Worm (Caenorhabditis elegans) whole organism, mixed stage, embryonic: ENCODE results near the gene ugt-34.

Experiments used
- M03D4.4 ChIP-seq: sonication (generic microtip); optimal IDR thresholded peaks from 2 replicates; lab custom pipeline; 2017; ENCODE audit warnings: mild to moderate bottlenecking, missing genetic modification characterization, missing compliant biosample characterization
- ceh-39 ChIP-seq: fragments of 150-350 bp; optimal IDR thresholded peaks from 2 replicates; lab custom pipeline; 2014; ENCODE audit warnings: missing biosample characterization, missing genetic modification characterization
- ceh-83 ChIP-seq: fragments of 200-800 bp; sonication (Bioruptor generic); optimal IDR thresholded peaks from 2 replicates; lab custom pipeline; 2018; ENCODE audit warnings: mild to moderate bottlenecking, missing genetic modification characterization, missing compliant biosample characterization
- ces-1 ChIP-seq: fragments of 150-350 bp; optimal IDR thresholded peaks from 2 replicates; lab custom pipeline; 2014; ENCODE audit warnings: missing biosample characterization, missing genetic modification reagents, missing genetic modification characterization
- cnd-1 ChIP-seq: fragments of 200-800 bp; sonication (Bioruptor generic); optimal IDR thresholded peaks from 2 replicates; lab custom pipeline; 2018; ENCODE audit warnings: mild to moderate bottlenecking, missing genetic modification characterization, missing compliant biosample characterization
- drap-1 ChIP-seq: fragments of 200-800 bp; sonication (Bioruptor generic); optimal IDR thresholded peaks from 3 replicates; lab custom pipeline; 2018; ENCODE audit warnings: mild to moderate bottlenecking, missing genetic modification characterization, missing compliant biosample characterization
- flh-1 ChIP-seq: fragments of 200-800 bp; sonication (Bioruptor generic); optimal IDR thresholded peaks from 2 replicates; lab custom pipeline; 2018; ENCODE audit warnings: mild to moderate bottlenecking, missing genetic modification characterization, moderate library complexity, missing compliant biosample characterization
- ham-2 ChIP-seq: fragments of 200-800 bp; sonication (Bioruptor generic); optimal IDR thresholded peaks from 2 replicates; lab custom pipeline; 2018; ENCODE audit warnings: mild to moderate bottlenecking, missing genetic modification characterization, missing compliant biosample characterization
- hlh-1 ChIP-seq: fragments of 150-350 bp; optimal IDR thresholded peaks from 2 replicates; lab custom pipeline; 2014; ENCODE audit warnings: missing biosample characterization, missing genetic modification reagents, missing genetic modification characterization
- lin-13 ChIP-seq: fragments of 150-350 bp; optimal IDR thresholded peaks from 2 replicates; lab custom pipeline; 2014; ENCODE audit warnings: missing biosample characterization, missing genetic modification characterization
- lsy-2 ChIP-seq: fragments of 150-350 bp; optimal IDR thresholded peaks from 2 replicates; lab custom pipeline; 2014; ENCODE audit warnings: missing biosample characterization, missing genetic modification characterization
- mab-5 ChIP-seq: fragments of 150-350 bp; optimal IDR thresholded peaks from 2 replicates; lab custom pipeline; 2014; ENCODE audit warnings: missing biosample characterization, missing genetic modification characterization
- mep-1 ChIP-seq: fragments of 150-350 bp; optimal IDR thresholded peaks from 2 replicates; lab custom pipeline; 2017; ENCODE audit warnings: missing biosample characterization, missing genetic modification reagents, missing genetic modification characterization, inconsistent platforms
- nhr-12 ChIP-seq: fragments of 150-350 bp; optimal IDR thresholded peaks from 2 replicates; lab custom pipeline; 2014; ENCODE audit warnings: missing biosample characterization, missing genetic modification characterization
- nhr-2 ChIP-seq: fragments of 150-350 bp; optimal IDR thresholded peaks from 2 replicates; lab custom pipeline; 2014; ENCODE audit warnings: missing biosample characterization, missing genetic modification characterization
- nhr-237 ChIP-seq: fragments of 150-350 bp; optimal IDR thresholded peaks from 2 replicates; lab custom pipeline; 2014; ENCODE audit warnings: missing biosample characterization, missing genetic modification characterization
- pha-4 ChIP-seq: fragments of 150-350 bp; optimal IDR thresholded peaks from 2 replicates; lab custom pipeline; 2018; ENCODE audit warnings: missing biosample characterization, missing genetic modification reagents, missing genetic modification characterization
- sem-2 ChIP-seq: fragments of 200-800 bp; sonication (Bioruptor generic); optimal IDR thresholded peaks from 2 replicates; lab custom pipeline; 2018; ENCODE audit warnings: mild to moderate bottlenecking, missing genetic modification characterization, missing compliant biosample characterization
- unc-120 ChIP-seq: sonication (generic microtip); optimal IDR thresholded peaks from 2 replicates; lab custom pipeline; 2017; ENCODE audit warnings: missing genetic modification characterization, missing compliant biosample characterization; ENCODE audit not compliant: poor library complexity, severe bottlenecking
- unc-39 ChIP-seq: fragments of 150-350 bp; optimal IDR thresholded peaks from 2 replicates; lab custom pipeline; 2014; ENCODE audit warnings: missing biosample characterization, missing genetic modification characterization
- zip-8 ChIP-seq: fragments of 150-350 bp; optimal IDR thresholded peaks from 2 replicates; lab custom pipeline; 2014; ENCODE audit warnings: missing biosample characterization, missing genetic modification characterization
- ztf-11 ChIP-seq: fragments of 150-350 bp; optimal IDR thresholded peaks from 2 replicates; lab custom pipeline; 2014; ENCODE audit warnings: missing biosample characterization, missing genetic modification characterization

Gene ugt-34

DNA sequence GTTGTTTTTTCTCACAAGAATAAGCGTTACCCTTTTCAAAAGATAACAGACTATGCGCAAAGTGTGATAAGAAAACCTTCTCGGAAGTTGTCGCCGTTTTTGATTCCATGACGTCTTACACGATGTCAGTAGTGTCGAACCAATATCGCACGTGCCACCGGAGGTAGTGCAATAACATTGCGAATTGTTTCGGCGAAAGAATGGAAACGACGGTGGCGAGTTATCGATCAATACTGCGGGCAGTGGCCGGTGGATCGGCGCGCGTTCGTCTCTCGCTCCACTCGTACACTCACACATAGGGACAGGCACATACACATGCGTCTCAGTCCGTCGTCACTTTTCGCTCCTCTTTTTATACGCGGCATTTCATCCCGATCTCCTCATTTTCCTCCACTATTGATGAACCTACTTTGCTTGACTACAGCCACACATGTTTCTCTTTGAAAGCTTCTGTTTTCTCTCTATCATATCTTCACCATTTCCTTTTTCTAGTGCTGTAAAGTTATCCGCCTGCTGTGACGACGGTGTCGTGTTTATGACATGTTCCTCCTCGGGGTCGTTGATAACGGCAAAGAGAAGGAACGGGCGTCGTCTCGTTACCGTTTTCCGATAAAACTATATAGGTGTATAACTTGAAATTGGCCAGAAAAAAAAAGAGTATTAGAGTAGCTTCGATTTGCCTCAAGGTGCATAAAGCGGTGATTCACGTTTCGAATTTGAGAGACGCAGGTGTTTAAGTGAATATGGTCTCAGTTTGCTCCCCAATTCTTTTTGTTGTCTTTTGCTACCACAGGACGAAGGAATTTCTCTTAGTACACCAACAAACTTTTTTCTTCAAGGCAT, 24.6 kb upstream of the ugt-34 start:
- peak; percentile 67 for TF ChIP-seq unc-120 (tag; lab: Kevin White, UChicago)
- no peak for TF ChIP-seq mab-5
- TF ChIP-seq ceh-83 (GFP tag; lab: Kevin White, UChicago): peak; percentile 65
- no peak for TF ChIP-seq sem-2
- TF ChIP-seq ces-1 (GFP tag; lab: Kevin White, UChicago): no peak
- TF ChIP-seq cnd-1 (tag; lab: Kevin White, UChicago): no peak
- no peak for TF ChIP-seq ceh-39 (tag; lab: Kevin White, UChicago)

ce11 chrV:10679990-10680602, 23.3 kb upstream of the ugt-34 start:
- peak; percentile 68 for TF ChIP-seq ces-1 (GFP tag; lab: Kevin White, UChicago)
- TF ChIP-seq lin-13 (tag; lab: Kevin White, UChicago): no peak
- peak; percentile 83 for TF ChIP-seq lsy-2 (tag; lab: Kevin White, UChicago)
- TF ChIP-seq, all 35 proteins: peak for 2

ce11 chrV:10679080-10679479, 22.3 kb upstream of the ugt-34 start:
- peak; percentile 23 for TF ChIP-seq ham-2
- no peak for TF ChIP-seq nhr-237 (tag; lab: Kevin White, UChicago)
- TF ChIP-seq, all 35 proteins: peak for 1

DNA sequence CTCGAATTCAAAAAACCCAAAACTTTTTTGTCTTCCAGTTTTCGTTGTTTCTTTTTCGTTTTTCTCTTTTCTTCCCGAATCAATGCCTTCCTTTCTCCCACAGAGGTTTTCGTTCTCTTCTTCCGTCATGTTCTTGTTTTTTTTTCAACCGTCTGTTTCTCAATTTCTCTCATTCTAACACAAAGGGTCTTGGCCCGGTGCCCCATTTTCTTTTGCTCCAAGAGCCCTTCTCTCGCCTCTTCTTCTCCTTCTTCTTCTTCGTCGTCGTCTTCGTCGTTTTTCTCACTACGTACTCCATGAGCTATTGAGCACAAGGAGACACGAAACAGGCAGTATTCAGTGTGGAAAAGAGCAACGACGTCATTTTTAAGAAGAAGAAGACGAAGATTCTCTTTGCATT, 20.7 kb upstream of the ugt-34 start:
- TF ChIP-seq ces-1 (GFP tag; lab: Kevin White, UChicago) (peak; percentile 8), ceh-39 (tag; lab: Kevin White, UChicago) (no peak)

ce11 chrV:10675978-10676377, 19.2 kb upstream of the ugt-34 start:
- TF ChIP-seq ces-1 (GFP tag; lab: Kevin White, UChicago) (peak; percentile 81), M03D4.4 (tag; lab: Kevin White, UChicago) (no peak), nhr-237 (tag; lab: Kevin White, UChicago) (no peak)

ce11 chrV:10672601-10673000, 15.8 kb upstream of the ugt-34 start:
- TF ChIP-seq pha-4 (tag; lab: Kevin White, UChicago) (no peak), ces-1 (GFP tag; lab: Kevin White, UChicago) (peak; percentile 2)

ce11 chrV:10671618-10672017, 14.8 kb upstream of the ugt-34 start, which contains the start of gene ceh-22:
Gene ceh-22, plus strand, starts transcription at chrV:10671918.
- TF ChIP-seq hlh-1 (tag; lab: Kevin White, UChicago) (no peak), pha-4 (tag; lab: Kevin White, UChicago) (no peak), ceh-39 (tag; lab: Kevin White, UChicago) (no peak), ces-1 (GFP tag; lab: Kevin White, UChicago) (no peak), nhr-2 (tag; lab: Kevin White, UChicago) (no peak), ztf-11 (tag; lab: Kevin White, UChicago) (no peak), unc-120 (tag; lab: Kevin White, UChicago) (no peak), nhr-12 (tag; lab: Kevin White, UChicago) (no peak), drap-1 (no peak), M03D4.4 (tag; lab: Kevin White, UChicago) (no peak), lin-13 (tag; lab: Kevin White, UChicago) (no peak)

DNA sequence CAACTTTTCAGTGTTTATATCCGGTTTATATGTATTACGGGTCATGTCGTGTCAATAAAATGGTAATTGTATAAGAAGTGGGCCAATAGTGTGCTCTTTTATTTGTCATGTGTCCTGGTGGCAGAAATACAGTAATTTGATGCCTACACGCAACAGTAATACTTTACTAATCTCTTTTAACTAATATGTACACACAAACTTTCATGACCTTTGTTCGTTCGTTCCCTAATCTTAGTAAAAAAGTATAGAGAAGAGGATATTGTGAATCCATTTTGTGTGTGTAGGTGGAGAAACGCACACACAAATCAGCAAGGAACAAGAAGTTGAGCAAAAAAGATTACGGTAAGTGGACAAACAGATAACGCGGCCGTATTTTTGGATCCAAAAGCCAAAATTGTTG, 14.0 kb upstream of the ugt-34 start:
- TF ChIP-seq ztf-11 (tag; lab: Kevin White, UChicago) (no peak), nhr-2 (tag; lab: Kevin White, UChicago) (peak; percentile 51), pha-4 (tag; lab: Kevin White, UChicago) (no peak), flh-1 (GFP tag; lab: Kevin White, UChicago) (no peak), ceh-83 (GFP tag; lab: Kevin White, UChicago) (no peak)

- TF ChIP-seq mep-1 (tag; lab: Kevin White, UChicago): no peak
- TF ChIP-seq zip-8: no peak
- no peak for TF ChIP-seq unc-39 (tag; lab: Kevin White, UChicago)
- no peak for TF ChIP-seq flh-1 (GFP tag; lab: Kevin White, UChicago)
- TF ChIP-seq nhr-12 (tag; lab: Kevin White, UChicago): no peak
- no peak for TF ChIP-seq ztf-11 (tag; lab: Kevin White, UChicago)
- no peak for TF ChIP-seq mab-5
- no peak for TF ChIP-seq ces-1 (GFP tag; lab: Kevin White, UChicago)
Measured at ce11 chrV:10667284-10667683, 10.5 kb upstream of the ugt-34 start, which contains the start of gene twk-12. Gene twk-12, plus strand, starts transcription at chrV:10667584.
